Worm (Caenorhabditis elegans) whole organism, L4/young adult: ENCODE results near the gene cab-1.

ENCODE experiments used
- W03F9.2 ChIP-seq: fragments of 150-350 bp; optimal IDR thresholded peaks from 2 replicates; lab custom pipeline; 2014; ENCODE audit warnings: missing biosample characterization, missing genetic modification characterization
- dao-5 ChIP-seq: sonication (generic microtip); optimal IDR thresholded peaks from 2 replicates; lab custom pipeline; 2016; ENCODE audit warnings: missing genotype, missing genetic modification characterization, moderate library complexity, missing compliant biosample characterization
- him-1 ChIP-seq: sonication (generic microtip); optimal IDR thresholded peaks from 2 replicates; lab custom pipeline; 2016; ENCODE audit warnings: missing genotype, missing genetic modification reagents, missing genetic modification characterization, missing compliant biosample characterization

cab-1 gene

ce11 chrX:12219477-12219876 lies 6.8 kb upstream of the cab-1 start, which contains the start of gene cest-8:
Gene cest-8 (plus strand): TSS chrX:12219660.
- TF ChIP-seq him-1 (no peak), dao-5 (tag; lab: Kevin White, UChicago) (no peak), W03F9.2 (no peak)

ce11 chrX:12216943-12217342 lies 4.2 kb upstream of the cab-1 start, which contains the start of gene C23H4.8:
Gene C23H4.8 (plus strand): TSS chrX:12217243.
- TF ChIP-seq W03F9.2 (no peak), dao-5 (tag; lab: Kevin White, UChicago) (no peak), him-1 (no peak)

- TF ChIP-seq W03F9.2, result no peak
- no peak for TF ChIP-seq him-1
- TF ChIP-seq dao-5 (tag; lab: Kevin White, UChicago), result no peak
Observed at ce11 chrX:12210145-12211032, 2.3 kb downstream of the cab-1 start.

ce11 chrX:12207078-12207477 lies 5.6 kb downstream of the cab-1 start:
- no peak for TF ChIP-seq him-1
- TF ChIP-seq W03F9.2, result no peak
- no peak for TF ChIP-seq dao-5 (tag; lab: Kevin White, UChicago)

ce11 chrX:12205478-12206059 lies 7.1 kb downstream of the cab-1 start:
- TF ChIP-seq him-1 (peak; percentile 76), dao-5 (tag; lab: Kevin White, UChicago) (no peak)

- no peak for TF ChIP-seq him-1
- TF ChIP-seq dao-5 (tag; lab: Kevin White, UChicago), result no peak
- TF ChIP-seq W03F9.2, result no peak
Observed at ce11 chrX:12204334-12204733, 8.4 kb downstream of the cab-1 start.

ce11 chrX:12201840-12202239 lies 10.9 kb downstream of the cab-1 start:
- TF ChIP-seq dao-5 (tag; lab: Kevin White, UChicago) (no peak), him-1 (no peak), W03F9.2 (no peak)

- TF ChIP-seq him-1 (no peak), W03F9.2 (no peak), dao-5 (tag; lab: Kevin White, UChicago) (no peak)
Observed at ce11 chrX:12201435-12201834, 11.3 kb downstream of the cab-1 start.

ce11 chrX:12200577-12200976 lies 12.1 kb downstream of the cab-1 start:
- no peak for TF ChIP-seq dao-5 (tag; lab: Kevin White, UChicago)
- no peak for TF ChIP-seq W03F9.2
- TF ChIP-seq him-1, result no peak

ce11 chrX:12198298-12198697 lies 14.4 kb downstream of the cab-1 start:
- TF ChIP-seq W03F9.2 (no peak), dao-5 (tag; lab: Kevin White, UChicago) (no peak), him-1 (peak; percentile 15)

ce11 chrX:12197367-12197766 lies 15.3 kb downstream of the cab-1 start:
- TF ChIP-seq dao-5 (tag; lab: Kevin White, UChicago) (no peak), him-1 (no peak), W03F9.2 (no peak)

ce11 chrX:12188280-12189071 lies 24.2 kb downstream of the cab-1 start:
- TF ChIP-seq him-1 (no peak), dao-5 (tag; lab: Kevin White, UChicago) (no peak), W03F9.2 (no peak)

ce11 chrX:12186592-12186991 lies 26.1 kb downstream of the cab-1 start:
- TF ChIP-seq dao-5 (tag; lab: Kevin White, UChicago) (no peak), him-1 (no peak), W03F9.2 (no peak)

ce11 chrX:12185847-12186559 lies 26.7 kb downstream of the cab-1 start:
- no peak for TF ChIP-seq him-1
- no peak for TF ChIP-seq W03F9.2
- no peak for TF ChIP-seq dao-5 (tag; lab: Kevin White, UChicago)
